Fruit fly (Drosophila melanogaster): ENCODE data around the gene CG8916.

Gene CG8916

DNA sequence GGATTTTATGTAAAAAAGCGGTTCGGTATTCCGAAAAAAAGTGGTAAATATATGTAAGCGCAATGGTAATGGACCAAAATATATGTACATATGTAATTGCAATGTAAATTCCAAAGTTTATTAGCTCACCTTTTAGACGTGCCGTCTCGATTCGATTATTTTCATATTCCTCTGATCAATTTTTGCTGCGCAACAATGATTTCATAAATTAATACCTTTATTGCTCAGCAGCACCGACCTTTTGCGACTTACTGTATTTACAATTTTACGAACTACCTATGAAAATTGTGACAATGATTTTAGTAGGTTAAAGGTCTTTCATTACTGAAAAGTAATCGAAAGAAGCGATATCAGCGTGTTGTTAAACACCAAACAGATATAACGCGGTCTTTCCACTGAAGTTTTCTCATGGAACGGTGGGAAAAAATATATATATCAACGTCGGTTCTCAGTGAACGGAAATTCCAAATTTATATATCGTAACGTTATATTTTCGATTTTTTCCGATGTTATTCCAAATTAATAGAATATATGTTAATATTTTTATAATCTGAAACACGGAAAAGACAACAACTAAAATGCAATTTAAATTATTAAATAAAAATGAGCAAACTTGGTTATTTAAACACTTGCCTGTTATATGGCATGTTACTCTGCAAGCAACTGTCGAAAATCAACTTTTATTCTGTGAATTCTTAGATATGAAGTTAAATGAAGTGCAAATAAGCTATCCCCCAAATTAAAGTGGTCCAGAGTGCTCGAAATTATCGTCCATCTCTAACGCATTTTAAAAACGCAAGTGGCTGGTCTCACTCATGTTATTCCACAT is 31.8 kb upstream of the CG8916 start, which contains the start of the genes MSBP and CG15916 (continued):
- peak; percentile 93 for TF ChIP-seq ssp (GFP tag; IDR thresholded peaks at IDR 0.05)
- no peak for TF ChIP-seq CG4730 (GFP tag; IDR thresholded peaks at IDR 0.05)
- TF ChIP-seq CG15479 (GFP tag; optimal IDR thresholded peaks at IDR 0.05), result no peak
- no peak for TF ChIP-seq GATAe (GFP tag; conservative IDR thresholded peaks at IDR 0.05)
- TF ChIP-seq pum (GFP tag; optimal IDR thresholded peaks at IDR 0.05), result no peak
- no peak for TF ChIP-seq CG3163 (GFP tag; optimal IDR thresholded peaks at IDR 0.05)
- TF ChIP-seq tio (GFP tag; optimal IDR thresholded peaks at IDR 0.05), result no peak
- TF ChIP-seq CG18764 (GFP tag; optimal IDR thresholded peaks at IDR 0.05), result no peak
- peak; percentile 20 for TF ChIP-seq pzg (GFP tag; optimal IDR thresholded peaks at IDR 0.05)
- TF ChIP-seq Meics (GFP tag; optimal IDR thresholded peaks at IDR 0.05), result peak; percentile 45
- TF ChIP-seq ato (GFP tag; IDR thresholded peaks at IDR 0.05; ENCODE audit: partially characterized antibody), result no peak
- TF ChIP-seq mam (GFP tag; optimal IDR thresholded peaks at IDR 0.05), result no peak
- TF ChIP-seq disco-r (GFP tag; optimal IDR thresholded peaks at IDR 0.05), result no peak
- no peak for TF ChIP-seq dati (GFP tag; IDR thresholded peaks at IDR 0.05)
- no peak for TF ChIP-seq br (optimal IDR thresholded peaks at IDR 0.05)
- TF ChIP-seq scrt (GFP tag; optimal IDR thresholded peaks at IDR 0.05), result no peak
- TF ChIP-seq crc (GFP tag; optimal IDR thresholded peaks at IDR 0.05), result no peak
- peak; percentile 61 for TF ChIP-seq Dref (GFP tag; IDR thresholded peaks at IDR 0.05)
- TF ChIP-seq CG14965 (GFP tag; optimal IDR thresholded peaks at IDR 0.05; ENCODE audit: borderline replicate concordance), result no peak
- TF ChIP-seq CG14441 (GFP tag; IDR thresholded peaks at IDR 0.05), result no peak
- TF ChIP-seq CG17361 (GFP tag; IDR thresholded peaks at IDR 0.05), result peak; percentile 74; the same call in 1 of the 3 replicates
- TF ChIP-seq pita (GFP tag; optimal IDR thresholded peaks at IDR 0.05), result no peak
- no peak for TF ChIP-seq CG3407 (GFP tag; optimal IDR thresholded peaks at IDR 0.05)
- TF ChIP-seq B-H2 (GFP tag; optimal IDR thresholded peaks at IDR 0.05), result no peak
- no peak for TF ChIP-seq unpg (GFP tag; optimal IDR thresholded peaks at IDR 0.05)
- TF ChIP-seq CG10321 (GFP tag; IDR thresholded peaks at IDR 0.05), result no peak
- no peak for TF ChIP-seq CG30431 (GFP tag; optimal IDR thresholded peaks at IDR 0.05)
- peak; percentile 27 for TF ChIP-seq CG8924 (tag; optimal IDR thresholded peaks at IDR 0.05)
- no peak for TF ChIP-seq jigr1 (GFP tag; IDR thresholded peaks at IDR 0.05)
- no peak for TF ChIP-seq sd (tag; optimal IDR thresholded peaks at IDR 0.05)
- TF ChIP-seq CG2678 (tag; optimal IDR thresholded peaks at IDR 0.05), result peak; percentile 58
- TF ChIP-seq CG11560 (tag; IDR thresholded peaks at IDR 0.05), result no peak
- no peak for TF ChIP-seq Vsx1 (GFP tag; optimal IDR thresholded peaks at IDR 0.05)
- peak; percentile 59 for TF ChIP-seq CG17802 (tag; optimal IDR thresholded peaks at IDR 0.05)
- peak; percentile 22 for TF ChIP-seq tin (GFP tag; optimal IDR thresholded peaks at IDR 0.05)
- peak; percentile 32 for TF ChIP-seq Hmr (GFP tag; optimal IDR thresholded peaks at IDR 0.05)
- peak; percentile 70 for TF ChIP-seq nmo (GFP tag; optimal IDR thresholded peaks at IDR 0.05)
- TF ChIP-seq CG34422 (GFP tag; IDR thresholded peaks at IDR 0.05), result 0 out of 3 replicates have a peak, but pooled peaks have one; percentile 14
- TF ChIP-seq az2 (GFP tag; optimal IDR thresholded peaks at IDR 0.05), result peak; percentile 9
- TF ChIP-seq psq (GFP tag; optimal IDR thresholded peaks at IDR 0.05), result no peak
- TF ChIP-seq CrebB (tag; optimal IDR thresholded peaks at IDR 0.05), result no peak
- no peak for TF ChIP-seq zen2 (GFP tag; IDR thresholded peaks at IDR 0.05; ENCODE audit: partially characterized antibody)
- no peak for TF ChIP-seq lbe (GFP tag; optimal IDR thresholded peaks at IDR 0.05)
- TF ChIP-seq salm (tag; optimal IDR thresholded peaks at IDR 0.05), result no peak
- peak; percentile 22 for TF ChIP-seq Hr3 (GFP tag; optimal IDR thresholded peaks at IDR 0.05)
- no peak for TF ChIP-seq Doc2 (GFP tag; IDR thresholded peaks at IDR 0.05)
- TF ChIP-seq CG31388 (GFP tag; optimal IDR thresholded peaks at IDR 0.05), result no peak
- no peak for TF ChIP-seq dm (GFP tag; optimal IDR thresholded peaks at IDR 0.05)
- TF ChIP-seq CG11504 (tag; optimal IDR thresholded peaks at IDR 0.05), result no peak
- TF ChIP-seq prd (optimal IDR thresholded peaks at IDR 0.05), result no peak
- TF ChIP-seq prd (GFP tag; IDR thresholded peaks at IDR 0.05), result no peak

Measured in whole organism, embryonic.